Worm (Caenorhabditis elegans): ENCODE data around the gene F52C9.5.
A peak's percentile ranks its signal among the peaks of the same experiment; 100 is the strongest.

The F52C9.5 gene

ce11 chrIII:5274250-5274649, 27.8 kb upstream of the F52C9.5 start:
- TF ChIP-seq nhr-12 (tag; optimal IDR thresholded peaks at IDR 0.05) (no peak), nhr-129 (tag; optimal IDR thresholded peaks at IDR 0.05) (peak; percentile 15), ama-1 (optimal IDR thresholded peaks at IDR 0.05) (peak; percentile 15)

- TF ChIP-seq gmeb-1 (tag; optimal IDR thresholded peaks at IDR 0.05), result peak; percentile 11
- TF ChIP-seq lin-39 (tag; optimal IDR thresholded peaks at IDR 0.05), result no peak
- no peak for TF ChIP-seq blmp-1 (tag; optimal IDR thresholded peaks at IDR 0.05; ENCODE audit: insufficient read depth)
- peak; percentile 30 for TF ChIP-seq ztf-4 (tag; optimal IDR thresholded peaks at IDR 0.05)
- peak; percentile 4 for TF ChIP-seq F13H6.1 (tag; optimal IDR thresholded peaks at IDR 0.05)
- TF ChIP-seq elt-1 (tag; optimal IDR thresholded peaks at IDR 0.05), result no peak
- TF ChIP-seq C34F6.9 (tag; optimal IDR thresholded peaks at IDR 0.05), result peak; percentile 82
- TF ChIP-seq lin-11 (tag; optimal IDR thresholded peaks at IDR 0.05), result peak; percentile 68
- peak; percentile 55 for TF ChIP-seq crh-2 (tag; optimal IDR thresholded peaks at IDR 0.05)
- TF ChIP-seq nhr-25 (tag; optimal IDR thresholded peaks at IDR 0.05), result peak; percentile 3
- no peak for TF ChIP-seq ztf-11 (tag; optimal IDR thresholded peaks at IDR 0.05)
- TF ChIP-seq nhr-77 (tag; optimal IDR thresholded peaks at IDR 0.05), result no peak
- TF ChIP-seq alr-1 (tag; optimal IDR thresholded peaks at IDR 0.05), result no peak
- no peak for TF ChIP-seq Y55F3AM.14 (GFP tag; optimal IDR thresholded peaks at IDR 0.05)
- TF ChIP-seq unc-39 (tag; optimal IDR thresholded peaks at IDR 0.05), result no peak
- no peak for TF ChIP-seq mdl-1 (tag; optimal IDR thresholded peaks at IDR 0.05)
- no peak for TF ChIP-seq mab-5 (tag; optimal IDR thresholded peaks at IDR 0.05)
- peak; percentile 31 for TF ChIP-seq nhr-129 (tag; optimal IDR thresholded peaks at IDR 0.05)
- TF ChIP-seq nhr-10 (tag; optimal IDR thresholded peaks at IDR 0.05), result no peak
- TF ChIP-seq unc-55 (GFP tag; optimal IDR thresholded peaks at IDR 0.05), result peak; percentile 66
- TF ChIP-seq nhr-6 (tag; optimal IDR thresholded peaks at IDR 0.05), result no peak
- no peak for TF ChIP-seq snpc-4 (tag; optimal IDR thresholded peaks at IDR 0.05)
- peak; percentile 23 for TF ChIP-seq fos-1 (tag; optimal IDR thresholded peaks at IDR 0.05)
- TF ChIP-seq lsy-2 (tag; optimal IDR thresholded peaks at IDR 0.05), result peak in 1 of 2 experiments; percentile 73
- peak; percentile 62 for TF ChIP-seq lin-13 (GFP tag; optimal IDR thresholded peaks at IDR 0.05)
- TF ChIP-seq ztf-1 (GFP tag; conservative IDR thresholded peaks at IDR 0.05), result no peak
- no peak for TF ChIP-seq aly-2 (tag; optimal IDR thresholded peaks at IDR 0.05)
Measured at ce11 chrIII:5274715-5275355, 27.2 kb upstream of the F52C9.5 start, which contains the start of the genes daf-41 and toc-1. TSS of gene daf-41 (minus strand) at chrIII:5274765. TSS of gene toc-1 (plus strand) at chrIII:5275251.

DNA sequence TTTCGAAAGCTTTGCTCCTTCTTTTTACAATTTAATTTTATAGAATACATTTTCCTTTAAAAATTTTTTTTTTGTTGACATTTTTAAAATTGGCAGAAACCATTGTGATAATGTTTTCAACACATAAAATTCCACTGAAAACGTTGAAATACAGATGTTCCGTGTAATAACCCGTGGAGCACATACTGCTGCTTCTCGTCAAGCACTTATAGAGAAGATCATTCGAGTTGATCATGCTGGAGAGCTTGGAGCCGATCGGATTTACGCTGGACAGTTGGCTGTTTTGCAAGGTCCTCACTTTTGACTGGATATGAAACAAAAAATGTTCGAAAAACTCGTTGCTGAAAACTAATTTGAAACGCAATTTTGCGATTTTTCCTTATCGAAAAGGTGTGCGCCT, 24.3 kb upstream of the F52C9.5 start, which contains the start of gene clk-1:
TSS of gene clk-1 (plus strand) at position 155 of the 400 bp plus-strand sequence.
- no peak for TF ChIP-seq zag-1 (tag; optimal IDR thresholded peaks at IDR 0.05)
- TF ChIP-seq alr-1 (tag; optimal IDR thresholded peaks at IDR 0.05), result no peak
- TF ChIP-seq gmeb-1 (tag; optimal IDR thresholded peaks at IDR 0.05), result no peak
- no peak for TF ChIP-seq nhr-12 (tag; optimal IDR thresholded peaks at IDR 0.05)
- TF ChIP-seq fos-1 (tag; optimal IDR thresholded peaks at IDR 0.05), result no peak
- no peak for TF ChIP-seq lin-39 (tag; optimal IDR thresholded peaks at IDR 0.05)
- TF ChIP-seq unc-62 (GFP tag; optimal IDR thresholded peaks at IDR 0.05), result no peak
- no peak for TF ChIP-seq sem-4 (tag; optimal IDR thresholded peaks at IDR 0.05)
- TF ChIP-seq nhr-25 (tag; optimal IDR thresholded peaks at IDR 0.05), result no peak
- TF ChIP-seq nhr-11 (tag; optimal IDR thresholded peaks at IDR 0.05), result no peak
- TF ChIP-seq lsy-2 (tag; optimal IDR thresholded peaks at IDR 0.05), result no peak
- TF ChIP-seq nhr-129 (tag; optimal IDR thresholded peaks at IDR 0.05), result no peak
- no peak for TF ChIP-seq F13H6.1 (tag; optimal IDR thresholded peaks at IDR 0.05)
- TF ChIP-seq ama-1 (optimal IDR thresholded peaks at IDR 0.05), result no peak
- no peak for TF ChIP-seq nhr-23 (tag; optimal IDR thresholded peaks at IDR 0.05)
- TF ChIP-seq ztf-4 (tag; optimal IDR thresholded peaks at IDR 0.05), result no peak
- TF ChIP-seq mab-5 (tag; optimal IDR thresholded peaks at IDR 0.05), result no peak
- no peak for TF ChIP-seq lin-13 (GFP tag; optimal IDR thresholded peaks at IDR 0.05)
- TF ChIP-seq nhr-237 (tag; optimal IDR thresholded peaks at IDR 0.05), result no peak
- no peak for TF ChIP-seq C34F6.9 (tag; optimal IDR thresholded peaks at IDR 0.05)

- peak; percentile 14 for TF ChIP-seq sma-9 (GFP tag; optimal IDR thresholded peaks at IDR 0.05)
- no peak for TF ChIP-seq sma-9 (tag; optimal IDR thresholded peaks at IDR 0.05)
- no peak for TF ChIP-seq R02D3.7 (tag; optimal IDR thresholded peaks at IDR 0.05)
- no peak for TF ChIP-seq lin-39 (tag; optimal IDR thresholded peaks at IDR 0.05)
- no peak for TF ChIP-seq elt-3 (tag; optimal IDR thresholded peaks at IDR 0.05)
- no peak for TF ChIP-seq lin-11 (tag; optimal IDR thresholded peaks at IDR 0.05)
- no peak for TF ChIP-seq nhr-77 (tag; optimal IDR thresholded peaks at IDR 0.05)
- no peak for TF ChIP-seq peb-1 (tag; optimal IDR thresholded peaks at IDR 0.05)
- no peak for TF ChIP-seq ztf-4 (tag; optimal IDR thresholded peaks at IDR 0.05)
- no peak for TF ChIP-seq Y55F3AM.14 (GFP tag; optimal IDR thresholded peaks at IDR 0.05)
- TF ChIP-seq aly-2 (tag; optimal IDR thresholded peaks at IDR 0.05), result no peak
- TF ChIP-seq C34F6.9 (tag; optimal IDR thresholded peaks at IDR 0.05), result peak; percentile 31
- TF ChIP-seq ztf-1 (GFP tag; conservative IDR thresholded peaks at IDR 0.05), result no peak
- no peak for TF ChIP-seq unc-39 (tag; optimal IDR thresholded peaks at IDR 0.05)
- TF ChIP-seq snpc-4 (tag; optimal IDR thresholded peaks at IDR 0.05), result no peak
- TF ChIP-seq ztf-11 (tag; optimal IDR thresholded peaks at IDR 0.05), result no peak
- no peak for TF ChIP-seq mbf-1 (tag; optimal IDR thresholded peaks at IDR 0.05)
- peak; percentile 34 for TF ChIP-seq egl-27 (tag; optimal IDR thresholded peaks at IDR 0.05)
- no peak for TF ChIP-seq gmeb-1 (tag; optimal IDR thresholded peaks at IDR 0.05)
- TF ChIP-seq unc-62 (GFP tag; optimal IDR thresholded peaks at IDR 0.05), result no peak
- TF ChIP-seq unc-55 (GFP tag; optimal IDR thresholded peaks at IDR 0.05), result peak; percentile 14
- TF ChIP-seq mdl-1 (tag; optimal IDR thresholded peaks at IDR 0.05), result no peak
- TF ChIP-seq nhr-10 (tag; optimal IDR thresholded peaks at IDR 0.05), result no peak
- no peak for TF ChIP-seq nhr-23 (tag; optimal IDR thresholded peaks at IDR 0.05)
- no peak for TF ChIP-seq ceh-16 (tag; optimal IDR thresholded peaks at IDR 0.05)
- no peak for TF ChIP-seq dmd-4 (tag; optimal IDR thresholded peaks at IDR 0.05)
- TF ChIP-seq elt-1 (tag; optimal IDR thresholded peaks at IDR 0.05), result no peak
- TF ChIP-seq crh-2 (tag; optimal IDR thresholded peaks at IDR 0.05), result peak; percentile 17
Measured at ce11 chrIII:5280228-5280627, 21.8 kb upstream of the F52C9.5 start.

All from whole organism, L2 larva.